Fruit fly (Drosophila melanogaster): ENCODE results near the gene CG7766.
A peak's percentile ranks its signal among the peaks of the same experiment; 100 is the strongest.

dm6 chrX:9043711-9044505 is 59.6 kb downstream of the CG7766 start:
- no peak for TF ChIP-seq CG14655 (GFP tag; optimal IDR thresholded peaks at IDR 0.05)
- TF ChIP-seq CG10348 (GFP tag; IDR thresholded peaks at IDR 0.05) = no peak
- TF ChIP-seq fd96Ca (GFP tag; IDR thresholded peaks at IDR 0.05) = peak; percentile 36; the same call in 1 of the 3 replicates
- TF ChIP-seq CG34367 (tag; optimal IDR thresholded peaks at IDR 0.05) = no peak
- no peak for TF ChIP-seq Pif1A (GFP tag; optimal IDR thresholded peaks at IDR 0.05)
